Fruit fly (Drosophila melanogaster) whole organism, prepupa: Measurements from ENCODE around the gene Cul5.

Experiments used
- CG10669 ChIP-seq: fragments of 200-800 bp; sonication (Bioruptor generic); optimal IDR thresholded peaks from 3 replicates; lab custom pipeline; 2018; ENCODE audit warnings: missing biosample characterization, mild to moderate bottlenecking, missing genetic modification characterization, moderate library complexity
- CG11762 ChIP-seq: fragments of 200-800 bp; sonication (Bioruptor generic); optimal IDR thresholded peaks from 3 replicates; lab custom pipeline; 2016; ENCODE audit warnings: missing biosample characterization, missing genetic modification characterization; ENCODE audit not compliant: insufficient read depth
- CG3032 ChIP-seq: fragments of 200-800 bp; optimal IDR thresholded peaks from 2 replicates; lab custom pipeline; 2019; ENCODE audit warnings: missing biosample characterization, mild to moderate bottlenecking, missing genetic modification characterization, moderate library complexity
- CG32006 ChIP-seq: fragments of 200-800 bp; sonication (Bioruptor generic); optimal IDR thresholded peaks from 3 replicates; lab custom pipeline; 2017; ENCODE audit warnings: missing biosample characterization, mild to moderate bottlenecking, missing genetic modification characterization
- CG6854 ChIP-seq: fragments of 200-800 bp; sonication (Bioruptor generic); optimal IDR thresholded peaks from 2 replicates; lab custom pipeline; 2017; ENCODE audit warnings: missing biosample characterization, mild to moderate bottlenecking, missing genetic modification characterization
- Ets21C ChIP-seq: fragments of 200-800 bp; sonication (Bioruptor generic); optimal IDR thresholded peaks from 3 replicates; lab custom pipeline; 2016; ENCODE audit warnings: missing biosample characterization, missing genetic modification characterization
- Lpt ChIP-seq: fragments of 200-800 bp; sonication (Bioruptor generic); optimal IDR thresholded peaks from 3 replicates; lab custom pipeline; 2016; ENCODE audit warnings: missing biosample characterization, missing genetic modification characterization
- Sox102F ChIP-seq: fragments of 200-800 bp; sonication (Bioruptor generic); optimal IDR thresholded peaks from 2 replicates; lab custom pipeline; 2016; ENCODE audit warnings: missing biosample characterization, mild to moderate bottlenecking, missing genetic modification characterization
- net ChIP-seq: fragments of 200-800 bp; sonication (Bioruptor generic); optimal IDR thresholded peaks from 3 replicates; lab custom pipeline; 2016; ENCODE audit warnings: missing biosample characterization, missing genetic modification characterization
- salr ChIP-seq, 2 experiments: fragments of 200-800 bp; sonication (Bioruptor generic); optimal IDR thresholded peaks; 3 replicates each; lab custom pipeline; 2016 to 2018; ENCODE audit warnings: missing biosample characterization in 2 of 2, missing genetic modification characterization in 2 of 2, mild to moderate bottlenecking in 1 of 2
- topi ChIP-seq: fragments of 200-800 bp; sonication (Bioruptor generic); optimal IDR thresholded peaks from 3 replicates; lab custom pipeline; 2016; ENCODE audit warnings: missing biosample characterization, missing genetic modification characterization

DNA sequence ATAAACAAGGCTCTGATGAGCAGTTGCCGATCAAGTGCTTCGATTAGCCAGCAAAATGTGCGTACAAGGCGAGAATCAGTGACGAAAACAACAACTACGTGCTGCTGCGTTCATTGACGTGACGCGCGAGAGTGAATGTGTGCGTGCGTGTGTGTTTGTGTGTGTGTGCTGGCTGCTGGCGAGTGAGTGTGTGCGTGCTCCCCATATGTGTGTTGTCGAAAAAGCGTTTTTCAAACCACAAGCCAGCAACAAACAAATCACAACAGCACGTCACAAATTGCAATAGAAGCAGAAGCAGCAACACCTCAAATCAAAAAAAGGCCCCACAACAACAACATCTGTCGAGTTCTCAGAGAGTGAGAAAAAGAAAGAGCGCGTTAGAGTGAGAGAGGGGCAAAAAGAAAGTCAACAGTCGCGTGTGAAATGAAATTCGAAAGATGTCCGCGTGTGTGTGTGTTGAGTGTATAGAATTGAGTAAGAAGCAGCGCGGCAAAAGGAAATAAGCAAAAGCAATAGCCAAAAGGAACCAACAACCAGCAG is 1.2 kb upstream of the Cul5 start:
- no peak for TF ChIP-seq Lpt (GFP tag; lab: Kevin White, UChicago)
- no peak for TF ChIP-seq Ets21C (GFP tag; lab: Kevin White, UChicago)
- TF ChIP-seq salr (GFP tag; optimal IDR thresholded peaks at IDR 0.05; lab: Kevin White, UChicago): peak in 1 of 2 experiments; percentile 15
- no peak for TF ChIP-seq CG11762 (GFP tag; lab: Kevin White, UChicago)
- no peak for TF ChIP-seq Sox102F (GFP tag; lab: Kevin White, UChicago)
- TF ChIP-seq net (GFP tag; lab: Kevin White, UChicago): no peak
- no peak for TF ChIP-seq CG6854 (GFP tag; lab: Kevin White, UChicago)
- TF ChIP-seq CG32006: no peak
- no peak for TF ChIP-seq CG10669 (GFP tag; lab: Kevin White, UChicago)
- TF ChIP-seq topi (GFP tag; lab: Kevin White, UChicago): no peak
- no peak for TF ChIP-seq CG3032 (tag; lab: Kevin White, UChicago)
